Worm (Caenorhabditis elegans) whole organism, early embryonic: Measurements from ENCODE around the gene btb-8.

Experiments
- ama-1 ChIP-seq: fragments of 150-350 bp; optimal IDR thresholded peaks from 2 replicates; lab custom pipeline; 2014
- ceh-36 ChIP-seq: sonication (generic microtip); optimal IDR thresholded peaks from 2 replicates; lab custom pipeline; 2016; ENCODE audit warnings: missing genetic modification characterization, inconsistent platforms, missing compliant biosample characterization
- ets-7 ChIP-seq: sonication (generic microtip); optimal IDR thresholded peaks from 2 replicates; lab custom pipeline; 2016; ENCODE audit warnings: missing genotype, missing genetic modification characterization, missing compliant biosample characterization
- flt-1 ChIP-seq: fragments of 200-800 bp; sonication (Bioruptor generic); IDR thresholded peaks from 2 replicates; pipeline ENCODE4 v1.3.6; 2022; ENCODE audit warnings: missing genetic modification characterization, missing compliant biosample characterization
- hmbx-1 ChIP-seq: sonication (generic microtip); optimal IDR thresholded peaks from 2 replicates; lab custom pipeline; 2016; ENCODE audit warnings: mild to moderate bottlenecking, missing genetic modification characterization, missing compliant biosample characterization
- tbx-37 ChIP-seq: fragments of 200-800 bp; sonication (Bioruptor generic); conservative IDR thresholded peaks from 2 replicates; pipeline ENCODE4 v1.3.6; 2022; ENCODE audit warnings: missing genetic modification reagents, missing genetic modification characterization, missing compliant biosample characterization
- tra-4 ChIP-seq: sonication (generic microtip); optimal IDR thresholded peaks from 2 replicates; lab custom pipeline; 2017; ENCODE audit warnings: missing genetic modification characterization, missing compliant biosample characterization

DNA sequence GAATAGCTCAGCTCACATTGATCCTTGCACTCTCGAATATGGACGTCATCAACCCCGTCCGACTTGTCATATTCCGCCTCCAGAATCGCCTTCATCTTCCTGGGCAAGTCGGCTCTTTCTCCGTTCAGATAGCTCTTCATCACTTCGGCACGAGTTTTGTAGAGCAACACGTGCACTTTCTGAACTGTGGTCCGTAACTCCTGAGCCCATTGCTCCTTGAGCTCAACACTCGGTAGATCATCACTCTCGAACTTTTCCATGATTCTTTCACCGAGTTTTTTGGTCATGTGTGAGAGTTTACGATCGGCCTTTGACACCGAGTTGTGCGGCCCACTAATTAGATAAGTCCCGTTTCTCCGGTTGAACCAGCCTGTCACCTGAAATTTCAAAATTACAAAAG lies 12.6 kb downstream of the btb-8 start:
- TF ChIP-seq hmbx-1 (tag; lab: Kevin White, UChicago), result no peak
- TF ChIP-seq ama-1 (lab: Kevin White, UChicago), result no peak
- TF ChIP-seq flt-1, result no peak
- TF ChIP-seq ets-7, result no peak
- no peak for TF ChIP-seq tbx-37 (GFP tag; lab: Robert Waterston, UW)
- TF ChIP-seq tra-4 (tag; lab: Kevin White, UChicago), result no peak
- no peak for TF ChIP-seq ceh-36 (tag; lab: Kevin White, UChicago)
